Worm (Caenorhabditis elegans) whole organism, early embryonic: ENCODE results near the gene F25B5.5.
A peak's percentile ranks its signal among the peaks of the same experiment; 100 is the strongest.

ENCODE experiments used
- B0310.2 ChIP-seq: sonication (generic microtip); optimal IDR thresholded peaks from 2 replicates; lab custom pipeline; 2016; ENCODE audit warnings: mild to moderate bottlenecking, missing genetic modification characterization, missing compliant biosample characterization
- F13C5.2 ChIP-seq: sonication (generic microtip); optimal IDR thresholded peaks from 2 replicates; lab custom pipeline; 2017; ENCODE audit warnings: mild to moderate bottlenecking, missing genetic modification characterization, inconsistent platforms, missing compliant biosample characterization
- aly-1 ChIP-seq: sonication (generic microtip); optimal IDR thresholded peaks from 2 replicates; lab custom pipeline; 2016; ENCODE audit warnings: missing genetic modification characterization, missing compliant biosample characterization
- ama-1 ChIP-seq: fragments of 150-350 bp; optimal IDR thresholded peaks from 2 replicates; lab custom pipeline; 2014
- ceh-13 ChIP-seq: fragments of 200-800 bp; sonication (Bioruptor generic); optimal IDR thresholded peaks from 2 replicates; lab custom pipeline; 2018; ENCODE audit warnings: mild to moderate bottlenecking, missing genetic modification characterization, missing compliant biosample characterization
- ceh-36 ChIP-seq: sonication (generic microtip); optimal IDR thresholded peaks from 2 replicates; lab custom pipeline; 2016; ENCODE audit warnings: missing genetic modification characterization, inconsistent platforms, missing compliant biosample characterization
- ets-7 ChIP-seq: sonication (generic microtip); optimal IDR thresholded peaks from 2 replicates; lab custom pipeline; 2016; ENCODE audit warnings: missing genotype, missing genetic modification characterization, missing compliant biosample characterization
- flt-1 ChIP-seq: fragments of 200-800 bp; sonication (Bioruptor generic); IDR thresholded peaks from 2 replicates; pipeline ENCODE4 v1.3.6; 2022; ENCODE audit warnings: missing genetic modification characterization, missing compliant biosample characterization
- hmbx-1 ChIP-seq: sonication (generic microtip); optimal IDR thresholded peaks from 2 replicates; lab custom pipeline; 2016; ENCODE audit warnings: mild to moderate bottlenecking, missing genetic modification characterization, missing compliant biosample characterization
- hmg-4 ChIP-seq: fragments of 200-800 bp; sonication (Bioruptor generic); optimal IDR thresholded peaks from 2 replicates; lab custom pipeline; 2018; ENCODE audit warnings: mild to moderate bottlenecking, missing genetic modification characterization, missing compliant biosample characterization
- hnd-1 ChIP-seq: sonication (generic microtip); optimal IDR thresholded peaks from 2 replicates; lab custom pipeline; 2016; ENCODE audit warnings: missing genetic modification characterization, missing compliant biosample characterization
- pes-1 ChIP-seq: fragments of 200-800 bp; sonication (Bioruptor generic); IDR thresholded peaks from 2 replicates; pipeline ENCODE4 v1.3.6; 2022; ENCODE audit warnings: missing genetic modification reagents, missing genetic modification characterization, missing compliant biosample characterization
- scrt-1 ChIP-seq: fragments of 200-800 bp; sonication (Bioruptor generic); IDR thresholded peaks from 2 replicates; pipeline ENCODE4 v1.3.6; 2022; ENCODE audit warnings: missing genetic modification characterization, missing compliant biosample characterization
- sea-1 ChIP-seq: fragments of 200-800 bp; sonication (Bioruptor generic); conservative IDR thresholded peaks from 2 replicates; pipeline ENCODE4 v1.3.6; 2022; ENCODE audit warnings: missing genetic modification characterization, missing compliant biosample characterization
- tbx-11 ChIP-seq: fragments of 200-800 bp; sonication (Bioruptor generic); IDR thresholded peaks from 2 replicates; pipeline ENCODE4 v1.3.6; 2022; ENCODE audit warnings: missing genetic modification characterization, missing compliant biosample characterization
- tbx-37 ChIP-seq: fragments of 200-800 bp; sonication (Bioruptor generic); conservative IDR thresholded peaks from 2 replicates; pipeline ENCODE4 v1.3.6; 2022; ENCODE audit warnings: missing genetic modification reagents, missing genetic modification characterization, missing compliant biosample characterization
- tra-4 ChIP-seq: sonication (generic microtip); optimal IDR thresholded peaks from 2 replicates; lab custom pipeline; 2017; ENCODE audit warnings: missing genetic modification characterization, missing compliant biosample characterization

The F25B5.5 gene

DNA sequence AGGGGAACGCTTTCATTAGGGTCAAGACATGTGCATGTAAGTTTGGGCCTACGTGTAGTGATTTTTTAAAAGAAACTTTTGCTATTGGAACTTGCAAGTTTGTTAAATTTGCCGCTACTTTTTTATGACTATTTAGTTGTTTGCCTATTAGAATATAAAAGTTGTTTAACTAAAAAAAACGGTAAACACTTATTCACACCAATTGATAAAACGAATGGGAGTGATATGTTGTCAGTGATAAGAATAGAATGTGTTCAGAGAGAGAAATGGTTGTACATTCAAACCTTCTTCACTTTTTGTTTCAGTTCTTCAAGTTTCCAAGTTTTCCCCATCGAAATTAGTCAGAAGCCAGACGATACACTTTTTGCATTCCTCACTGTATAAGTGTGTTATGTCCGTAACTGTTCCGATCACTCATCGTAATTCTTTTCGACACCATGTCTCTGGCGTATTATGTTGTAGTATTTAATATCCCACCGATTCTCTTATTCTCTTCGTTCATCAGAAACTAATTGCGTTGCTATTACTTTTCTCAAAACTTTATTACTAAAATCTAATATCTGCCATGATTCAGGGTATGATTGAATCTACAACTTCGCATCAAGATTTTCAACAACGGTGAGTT lies 20.0 kb upstream of the F25B5.5 start, which contains the start of gene dct-6:
TSS of gene dct-6 (plus strand) at position 575 of the 625 bp plus-strand sequence.
- TF ChIP-seq flt-1 (GFP tag; lab: Robert Waterston, UW) (no peak), ceh-13 (GFP tag; lab: Kevin White, UChicago) (no peak), aly-1 (tag; lab: Kevin White, UChicago) (no peak), pes-1 (GFP tag; lab: Robert Waterston, UW) (no peak), ets-7 (tag; lab: Kevin White, UChicago) (no peak), ama-1 (lab: Kevin White, UChicago) (no peak), tbx-37 (no peak)

ce11 chrIII:5965368-5965767 lies 19.4 kb upstream of the F25B5.5 start:
- TF ChIP-seq flt-1 (GFP tag; lab: Robert Waterston, UW) (no peak), B0310.2 (tag; lab: Kevin White, UChicago) (no peak), ceh-36 (tag; lab: Kevin White, UChicago) (no peak), pes-1 (GFP tag; lab: Robert Waterston, UW) (no peak), F13C5.2 (tag; lab: Kevin White, UChicago) (no peak), tbx-11 (GFP tag; lab: Robert Waterston, UW) (no peak), ama-1 (lab: Kevin White, UChicago) (no peak), aly-1 (tag; lab: Kevin White, UChicago) (no peak), hmg-4 (GFP tag; lab: Kevin White, UChicago) (no peak), ceh-13 (GFP tag; lab: Kevin White, UChicago) (no peak), hnd-1 (no peak), scrt-1 (no peak), tra-4 (tag; lab: Kevin White, UChicago) (no peak), ets-7 (tag; lab: Kevin White, UChicago) (no peak), sea-1 (GFP tag; lab: Robert Waterston, UW) (no peak), tbx-37 (no peak), hmbx-1 (tag; lab: Kevin White, UChicago) (no peak)

- no peak for TF ChIP-seq ets-7 (tag; lab: Kevin White, UChicago)
- TF ChIP-seq hmbx-1 (tag; lab: Kevin White, UChicago), result no peak
- TF ChIP-seq sea-1 (GFP tag; lab: Robert Waterston, UW), result no peak
- no peak for TF ChIP-seq flt-1 (GFP tag; lab: Robert Waterston, UW)
- no peak for TF ChIP-seq ceh-13 (GFP tag; lab: Kevin White, UChicago)
- TF ChIP-seq scrt-1, result no peak
- no peak for TF ChIP-seq tbx-11 (GFP tag; lab: Robert Waterston, UW)
- TF ChIP-seq ceh-36 (tag; lab: Kevin White, UChicago), result no peak
- no peak for TF ChIP-seq tra-4 (tag; lab: Kevin White, UChicago)
Measured at ce11 chrIII:5964058-5964632, 18.2 kb upstream of the F25B5.5 start.

DNA sequence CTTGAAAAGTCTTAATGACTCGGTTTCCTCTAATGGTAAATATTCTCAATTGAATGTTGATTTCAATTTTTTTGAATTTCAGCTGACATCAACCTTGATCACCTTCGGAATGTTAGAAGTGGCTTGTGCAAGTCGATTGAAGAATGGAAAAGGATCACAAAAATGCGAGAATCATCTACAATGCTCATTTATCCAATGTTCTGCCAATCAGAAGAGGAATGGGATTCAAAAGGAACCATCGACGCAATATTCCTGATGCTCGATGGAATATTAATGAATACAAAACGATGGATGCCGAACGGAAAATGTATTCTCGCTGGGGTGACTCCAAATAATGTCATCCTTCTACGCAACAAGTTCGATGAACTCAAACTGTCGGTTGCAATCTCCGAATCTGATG lies 15.6 kb upstream of the F25B5.5 start:
- TF ChIP-seq ama-1 (lab: Kevin White, UChicago) (no peak), F13C5.2 (tag; lab: Kevin White, UChicago) (no peak), sea-1 (GFP tag; lab: Robert Waterston, UW) (no peak), hnd-1 (no peak), tbx-11 (GFP tag; lab: Robert Waterston, UW) (no peak), tbx-37 (no peak), hmbx-1 (tag; lab: Kevin White, UChicago) (no peak), ceh-36 (tag; lab: Kevin White, UChicago) (no peak), ceh-13 (GFP tag; lab: Kevin White, UChicago) (no peak)

DNA sequence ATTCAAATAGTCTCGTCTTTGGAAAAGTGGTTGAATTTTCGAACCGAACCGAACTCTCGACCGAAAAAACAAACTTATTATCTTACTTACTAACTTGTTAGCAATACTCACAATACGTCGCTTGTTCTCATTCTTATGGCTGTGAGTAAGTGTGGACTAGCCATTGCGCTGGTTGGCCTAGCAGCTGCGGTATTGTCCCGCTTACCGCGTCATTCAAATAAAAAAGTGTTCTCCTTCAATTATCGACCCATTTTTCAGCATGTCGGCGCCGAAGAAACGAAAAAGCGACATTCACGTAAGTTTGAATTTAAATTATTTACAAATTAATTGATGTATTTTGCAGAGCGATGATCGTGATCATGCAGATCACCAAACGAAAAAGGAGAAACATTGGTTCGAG lies 13.1 kb upstream of the F25B5.5 start:
- TF ChIP-seq hmbx-1 (tag; lab: Kevin White, UChicago) (no peak), hnd-1 (no peak), flt-1 (GFP tag; lab: Robert Waterston, UW) (no peak), B0310.2 (tag; lab: Kevin White, UChicago) (no peak), tbx-37 (no peak), aly-1 (tag; lab: Kevin White, UChicago) (no peak), ceh-36 (tag; lab: Kevin White, UChicago) (no peak), hmg-4 (GFP tag; lab: Kevin White, UChicago) (no peak), tbx-11 (GFP tag; lab: Robert Waterston, UW) (no peak), ama-1 (lab: Kevin White, UChicago) (no peak), ceh-13 (GFP tag; lab: Kevin White, UChicago) (no peak), tra-4 (tag; lab: Kevin White, UChicago) (no peak), pes-1 (GFP tag; lab: Robert Waterston, UW) (no peak), scrt-1 (no peak), sea-1 (GFP tag; lab: Robert Waterston, UW) (no peak), ets-7 (tag; lab: Kevin White, UChicago) (no peak), F13C5.2 (tag; lab: Kevin White, UChicago) (no peak)

ce11 chrIII:5958172-5958886 lies 12.4 kb upstream of the F25B5.5 start, which contains the start of the genes nono-1 and nop-1:
Gene nono-1 (minus strand): TSS chrIII:5958246.
Gene nop-1 (plus strand): TSS chrIII:5958722.
- peak; percentile 49 for TF ChIP-seq hmg-4 (GFP tag; lab: Kevin White, UChicago)
- peak; percentile 2 for TF ChIP-seq F13C5.2 (tag; lab: Kevin White, UChicago)
- no peak for TF ChIP-seq flt-1 (GFP tag; lab: Robert Waterston, UW)

- TF ChIP-seq B0310.2 (tag; lab: Kevin White, UChicago) (no peak), ceh-13 (GFP tag; lab: Kevin White, UChicago) (peak; percentile 2), ceh-36 (tag; lab: Kevin White, UChicago) (no peak), tbx-11 (GFP tag; lab: Robert Waterston, UW) (0 out of 2 replicates have a peak, but pooled peaks have one; percentile 21)
Measured at ce11 chrIII:5953913-5954290, 8.0 kb upstream of the F25B5.5 start.
